Fruit fly (Drosophila melanogaster): ENCODE results near the gene CG33107.

DNA sequence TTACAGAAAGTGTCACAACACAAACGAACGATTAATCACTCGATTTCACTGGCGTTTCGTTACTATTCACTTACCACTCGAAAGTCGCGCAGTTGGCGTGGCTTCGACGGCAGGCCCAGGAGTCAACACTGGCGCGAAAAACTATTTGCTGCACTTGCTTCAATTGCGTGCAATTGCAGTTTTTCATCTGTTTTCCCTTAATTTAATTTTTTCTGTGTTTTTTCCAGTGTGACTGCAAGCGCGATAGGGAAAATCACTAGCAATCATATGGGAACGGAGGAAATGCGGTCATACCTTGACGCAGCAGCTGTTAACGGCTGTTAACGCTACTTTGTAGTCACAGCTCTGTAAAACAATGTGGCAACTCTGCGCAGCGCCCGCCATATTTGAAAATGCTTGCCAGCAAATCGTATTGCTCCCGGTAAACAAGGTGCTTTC, 36.9 kb downstream of the CG33107 start, which contains the start of gene AdipoR:
- no peak for TF ChIP-seq h (optimal IDR thresholded peaks at IDR 0.05)
- TF ChIP-seq insv (optimal IDR thresholded peaks at IDR 0.05): no peak
- no peak for TF ChIP-seq psq (optimal IDR thresholded peaks at IDR 0.05)
- TF ChIP-seq ttk (optimal IDR thresholded peaks at IDR 0.05): no peak
